Worm (Caenorhabditis elegans) whole organism, young adult: Measurements from ENCODE around the gene T13C5.7.

Experiments used
- B0019.2 ChIP-seq: fragments of 200-800 bp; sonication (Bioruptor generic); conservative IDR thresholded peaks from 2 replicates; pipeline ENCODE4 v1.3.6; 2022; ENCODE audit warnings: missing genetic modification reagents, missing genetic modification characterization, missing compliant biosample characterization
- D2030.7 ChIP-seq: fragments of 200-800 bp; sonication (Bioruptor generic); IDR thresholded peaks from 2 replicates; pipeline ENCODE4 v1.3.6; 2022; ENCODE audit warnings: missing genetic modification reagents, missing genetic modification characterization, missing compliant biosample characterization
- F22D6.2 ChIP-seq: sonication (generic microtip); optimal IDR thresholded peaks from 2 replicates; lab custom pipeline; 2016; ENCODE audit warnings: mild to moderate bottlenecking, missing genetic modification characterization, missing compliant biosample characterization
- F33H1.4 ChIP-seq: fragments of 200-800 bp; sonication (Bioruptor generic); IDR thresholded peaks from 2 replicates; pipeline ENCODE4 v1.3.6; 2022; ENCODE audit warnings: missing genetic modification reagents, missing genetic modification characterization, missing compliant biosample characterization
- F37B4.10 ChIP-seq: fragments of 200-800 bp; sonication (Bioruptor generic); IDR thresholded peaks from 2 replicates; pipeline ENCODE4 v1.3.6; 2022; ENCODE audit warnings: missing genetic modification characterization, missing compliant biosample characterization
- F49E8.2 ChIP-seq: sonication (generic microtip); optimal IDR thresholded peaks from 3 replicates; lab custom pipeline; 2017; ENCODE audit warnings: missing genetic modification characterization, mild to moderate bottlenecking, missing compliant biosample characterization, antibody characterized with exemption, moderate library complexity; ENCODE audit not compliant: insufficient read depth
- F57A8.1 ChIP-seq: fragments of 200-800 bp; sonication (Bioruptor generic); optimal IDR thresholded peaks from 2 replicates; lab custom pipeline; 2018; ENCODE audit warnings: mild to moderate bottlenecking, missing genetic modification characterization, moderate library complexity, missing compliant biosample characterization
- K12H6.12 ChIP-seq: fragments of 200-800 bp; sonication (Bioruptor generic); optimal IDR thresholded peaks from 2 replicates; lab custom pipeline; 2018; ENCODE audit warnings: mild to moderate bottlenecking, missing genetic modification characterization, missing compliant biosample characterization
- T07F8.4 ChIP-seq: sonication (generic microtip); optimal IDR thresholded peaks from 2 replicates; lab custom pipeline; 2016; ENCODE audit warnings: mild to moderate bottlenecking, missing genetic modification characterization, moderate library complexity, missing compliant biosample characterization
- T26A5.8 ChIP-seq: sonication (generic microtip); optimal IDR thresholded peaks from 2 replicates; lab custom pipeline; 2016; ENCODE audit warnings: missing genetic modification characterization, missing compliant biosample characterization
- Y53G8AR.9 ChIP-seq: fragments of 200-800 bp; sonication (Bioruptor generic); conservative IDR thresholded peaks from 2 replicates; pipeline ENCODE4 v1.3.6; 2022; ENCODE audit warnings: missing genetic modification reagents, missing genetic modification characterization, missing compliant biosample characterization
- Y95B8A.8 ChIP-seq: fragments of 200-800 bp; sonication (Bioruptor generic); IDR thresholded peaks from 2 replicates; pipeline ENCODE4 v1.3.6; 2022; ENCODE audit warnings: missing genetic modification reagents, missing genetic modification characterization, missing compliant biosample characterization
- aptf-3 ChIP-seq: fragments of 200-800 bp; sonication (Bioruptor generic); IDR thresholded peaks from 2 replicates; pipeline ENCODE4 v1.3.6; 2022; ENCODE audit warnings: missing genetic modification characterization, missing compliant biosample characterization
- attf-3 ChIP-seq: fragments of 200-800 bp; sonication (Bioruptor generic); conservative IDR thresholded peaks from 2 replicates; pipeline ENCODE4 v1.3.6; 2022; ENCODE audit warnings: missing genetic modification reagents, missing genetic modification characterization, missing compliant biosample characterization
- bed-1 ChIP-seq: fragments of 200-800 bp; sonication (Bioruptor generic); IDR thresholded peaks from 2 replicates; pipeline ENCODE4 v1.3.6; 2022; ENCODE audit warnings: missing genetic modification reagents, missing genetic modification characterization, missing compliant biosample characterization
- bed-2 ChIP-seq: fragments of 200-800 bp; sonication (Bioruptor generic); IDR thresholded peaks from 2 replicates; pipeline ENCODE4 v1.3.6; 2022; ENCODE audit warnings: missing genetic modification reagents, missing genetic modification characterization, missing compliant biosample characterization
- ceh-40 ChIP-seq: fragments of 200-800 bp; sonication (Bioruptor generic); IDR thresholded peaks from 2 replicates; pipeline ENCODE4 v1.3.6; 2022; ENCODE audit warnings: missing genetic modification characterization, missing compliant biosample characterization
- chd-7 ChIP-seq: sonication (generic microtip); optimal IDR thresholded peaks from 2 replicates; lab custom pipeline; 2016; ENCODE audit warnings: mild to moderate bottlenecking, missing genetic modification characterization, moderate library complexity, missing compliant biosample characterization
- die-1 ChIP-seq: sonication (generic microtip); optimal IDR thresholded peaks from 2 replicates; lab custom pipeline; 2016; ENCODE audit warnings: missing genotype, mild to moderate bottlenecking, missing genetic modification characterization, missing compliant biosample characterization
- dpff-1 ChIP-seq: sonication (generic microtip); optimal IDR thresholded peaks from 2 replicates; lab custom pipeline; 2017; ENCODE audit warnings: mild to moderate bottlenecking, missing genetic modification characterization, missing compliant biosample characterization
- dpl-1 ChIP-seq: fragments of 150-350 bp; optimal IDR thresholded peaks from 2 replicates; lab custom pipeline; 2014; ENCODE audit warnings: missing biosample characterization, missing genetic modification reagents, missing genetic modification characterization
- efl-1 ChIP-seq: fragments of 150-350 bp; optimal IDR thresholded peaks from 2 replicates; lab custom pipeline; 2014; ENCODE audit warnings: missing biosample characterization, missing genetic modification reagents, missing genetic modification characterization
- him-1 ChIP-seq: sonication (generic microtip); optimal IDR thresholded peaks from 2 replicates; lab custom pipeline; 2016; ENCODE audit warnings: missing genotype, missing genetic modification reagents, missing genetic modification characterization, missing compliant biosample characterization
- hlh-26 ChIP-seq: fragments of 200-800 bp; sonication (Bioruptor generic); conservative IDR thresholded peaks from 2 replicates; pipeline ENCODE4 v1.3.6; 2022; ENCODE audit warnings: missing genetic modification reagents, missing genetic modification characterization, missing compliant biosample characterization
- let-607 ChIP-seq, 2 experiments: fragments of 200-800 bp in 1 of 2; sonication (Bioruptor generic) in 1 of 2; sonication (generic microtip) in 1 of 2; optimal IDR thresholded peaks; 2 replicates each; lab custom pipeline; 2016 to 2018; ENCODE audit warnings: mild to moderate bottlenecking in 2 of 2, missing compliant biosample characterization in 2 of 2, missing genetic modification characterization in 2 of 2, moderate library complexity in 2 of 2, missing genotype in 1 of 2
- lin-54 ChIP-seq: fragments of 200-800 bp; sonication (Bioruptor generic); optimal IDR thresholded peaks from 2 replicates; lab custom pipeline; 2018; ENCODE audit warnings: mild to moderate bottlenecking, missing genetic modification characterization, missing compliant biosample characterization
- lsy-27 ChIP-seq: sonication (generic microtip); optimal IDR thresholded peaks from 2 replicates; lab custom pipeline; 2017; ENCODE audit warnings: missing genetic modification characterization, mild to moderate bottlenecking, missing compliant biosample characterization, antibody characterized with exemption, missing genotype, borderline replicate concordance; ENCODE audit not compliant: insufficient read depth
- madf-10 ChIP-seq: sonication (generic microtip); optimal IDR thresholded peaks from 2 replicates; lab custom pipeline; 2016; ENCODE audit warnings: mild to moderate bottlenecking, missing genetic modification characterization, missing compliant biosample characterization
- madf-3 ChIP-seq: fragments of 200-800 bp; sonication (Bioruptor generic); IDR thresholded peaks from 2 replicates; pipeline ENCODE4 v1.3.6; 2022; ENCODE audit warnings: missing genetic modification reagents, missing genetic modification characterization, missing compliant biosample characterization
- madf-6 ChIP-seq: fragments of 200-800 bp; sonication (Bioruptor generic); IDR thresholded peaks from 2 replicates; pipeline ENCODE4 v1.3.6; 2022; ENCODE audit warnings: missing genetic modification reagents, missing genetic modification characterization, missing compliant biosample characterization
- mcd-1 ChIP-seq: fragments of 200-800 bp; sonication (Bioruptor generic); IDR thresholded peaks from 2 replicates; pipeline ENCODE4 v1.3.6; 2022; ENCODE audit warnings: missing genetic modification reagents, missing genetic modification characterization, missing compliant biosample characterization
- mes-4 ChIP-seq: sonication (generic microtip); optimal IDR thresholded peaks from 2 replicates; lab custom pipeline; 2016; ENCODE audit warnings: missing genotype, missing genetic modification characterization, missing compliant biosample characterization
- nhr-90 ChIP-seq: sonication (generic microtip); optimal IDR thresholded peaks from 2 replicates; lab custom pipeline; 2016; ENCODE audit warnings: missing genotype, mild to moderate bottlenecking, missing genetic modification characterization, missing compliant biosample characterization
- rcor-1 ChIP-seq: fragments of 200-800 bp; sonication (Bioruptor generic); IDR thresholded peaks from 2 replicates; pipeline ENCODE4 v1.3.6; 2022; ENCODE audit warnings: missing genetic modification reagents, missing genetic modification characterization, missing compliant biosample characterization
- rpc-1 ChIP-seq, 2 experiments: fragments of 150-350 bp in 1 of 2; sonication (generic microtip) in 1 of 2; optimal IDR thresholded peaks; 2 replicates each; lab custom pipeline; 2014 to 2018; ENCODE audit warnings: missing biosample characterization in 1 of 2, missing genetic modification characterization in 1 of 2, missing genetic modification reagents in 1 of 2, missing genotype in 1 of 2
- sdz-38 ChIP-seq: sonication (generic microtip); optimal IDR thresholded peaks from 2 replicates; lab custom pipeline; 2016; ENCODE audit warnings: missing genotype, missing genetic modification characterization, missing compliant biosample characterization
- snpc-1.1 ChIP-seq: sonication (generic microtip); optimal IDR thresholded peaks from 2 replicates; lab custom pipeline; 2017; ENCODE audit warnings: missing genetic modification characterization, mild to moderate bottlenecking, missing compliant biosample characterization, antibody characterized with exemption, moderate library complexity, missing genotype, missing genetic modification reagents; ENCODE audit not compliant: insufficient read depth
- sptf-2 ChIP-seq: fragments of 200-800 bp; sonication (Bioruptor generic); optimal IDR thresholded peaks from 2 replicates; lab custom pipeline; 2018; ENCODE audit warnings: mild to moderate bottlenecking, missing genetic modification characterization, missing compliant biosample characterization
- unc-62 ChIP-seq: fragments of 150-350 bp; optimal IDR thresholded peaks from 2 replicates; lab custom pipeline; 2014; ENCODE audit warnings: missing biosample characterization, missing genetic modification reagents, missing genetic modification characterization
- ztf-22 ChIP-seq: fragments of 200-800 bp; sonication (Bioruptor generic); optimal IDR thresholded peaks from 2 replicates; lab custom pipeline; 2018; ENCODE audit warnings: mild to moderate bottlenecking, missing genetic modification characterization, moderate library complexity, missing compliant biosample characterization
- ztf-25 ChIP-seq: fragments of 200-800 bp; sonication (Bioruptor generic); IDR thresholded peaks from 2 replicates; pipeline ENCODE4 v1.3.6; 2022; ENCODE audit warnings: missing genetic modification reagents, missing genetic modification characterization, missing compliant biosample characterization
- ztf-26 ChIP-seq: sonication (generic microtip); optimal IDR thresholded peaks from 2 replicates; lab custom pipeline; 2017; ENCODE audit warnings: missing genetic modification characterization, missing compliant biosample characterization
- ztf-6 ChIP-seq: fragments of 200-800 bp; sonication (Bioruptor generic); IDR thresholded peaks from 2 replicates; pipeline ENCODE4 v1.3.6; 2022; ENCODE audit warnings: missing genetic modification reagents, missing genetic modification characterization, missing compliant biosample characterization

Gene T13C5.7

DNA sequence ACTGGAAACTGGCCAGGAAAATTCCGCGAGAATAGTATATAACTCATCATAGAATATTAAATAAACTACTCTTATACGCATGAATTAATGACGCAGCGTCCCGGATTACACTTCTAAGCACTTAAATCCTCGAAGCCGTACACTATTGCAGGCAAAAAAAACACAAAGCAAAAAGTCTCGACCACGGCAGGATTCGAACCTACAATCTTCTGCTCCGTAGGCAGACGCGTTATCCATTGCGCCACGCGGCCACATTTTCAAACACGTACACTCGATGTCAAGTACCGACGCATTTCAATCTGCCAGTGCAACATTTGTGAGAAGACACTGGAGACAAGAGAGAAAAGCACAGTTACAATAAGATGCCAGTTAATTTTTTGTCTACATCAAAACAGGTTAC lies 39.5 kb downstream of the T13C5.7 start (continued):
- TF ChIP-seq F49E8.2 (tag; lab: Kevin White, UChicago): no peak
- no peak for TF ChIP-seq snpc-1.1
- no peak for TF ChIP-seq dpl-1
- TF ChIP-seq lin-54: peak; percentile 37
- no peak for TF ChIP-seq sdz-38 (tag; lab: Kevin White, UChicago)
- TF ChIP-seq F33H1.4: no peak
- no peak for TF ChIP-seq efl-1 (GFP tag; lab: Kevin White, UChicago)
- peak; percentile 57 for TF ChIP-seq madf-10 (tag; lab: Kevin White, UChicago)
- 0 out of 2 replicates have a peak, but pooled peaks have one; percentile 64 for TF ChIP-seq bed-1 (GFP tag; lab: Robert Waterston, UW)
- peak; percentile 85 for TF ChIP-seq nhr-90 (tag; lab: Kevin White, UChicago)
- 0 out of 2 replicates have a peak, but pooled peaks have one; percentile 23 for TF ChIP-seq madf-3 (GFP tag; lab: Robert Waterston, UW)
- no peak for TF ChIP-seq aptf-3 (GFP tag; lab: Robert Waterston, UW)
- TF ChIP-seq B0019.2 (GFP tag; lab: Robert Waterston, UW): 0 out of 2 replicates have a peak, but pooled peaks have one; percentile 54
- no peak for TF ChIP-seq sptf-2 (GFP tag; lab: Kevin White, UChicago)
- TF ChIP-seq T26A5.8 (tag; lab: Kevin White, UChicago): no peak
- no peak for TF ChIP-seq rcor-1 (GFP tag; lab: Robert Waterston, UW)
- TF ChIP-seq hlh-26 (GFP tag; lab: Robert Waterston, UW): no peak
- peak; percentile 13 for TF ChIP-seq K12H6.12 (tag; lab: Kevin White, UChicago)
- TF ChIP-seq rpc-1 (optimal IDR thresholded peaks at IDR 0.05; lab: Kevin White, UChicago): peak; percentile 83
- peak; percentile 86 for TF ChIP-seq rpc-1 (tag; optimal IDR thresholded peaks at IDR 0.05; lab: Kevin White, UChicago)
- no peak for TF ChIP-seq attf-3 (GFP tag; lab: Robert Waterston, UW)
- TF ChIP-seq T07F8.4 (tag; lab: Kevin White, UChicago): peak; percentile 26
- peak; percentile 57 for TF ChIP-seq lsy-27
- peak; percentile 61; the same call in 1 of the 2 replicates for TF ChIP-seq Y53G8AR.9 (GFP tag; lab: Robert Waterston, UW)
- peak; percentile 88 for TF ChIP-seq him-1 (tag; lab: Kevin White, UChicago)
- TF ChIP-seq unc-62 (GFP tag; lab: Kevin White, UChicago): no peak
- TF ChIP-seq F22D6.2: no peak
- TF ChIP-seq F37B4.10 (GFP tag; lab: Robert Waterston, UW): no peak
- peak; percentile 63 for TF ChIP-seq chd-7 (tag; lab: Kevin White, UChicago)
- peak; percentile 69; the same call in 1 of the 2 replicates for TF ChIP-seq ztf-25

DNA sequence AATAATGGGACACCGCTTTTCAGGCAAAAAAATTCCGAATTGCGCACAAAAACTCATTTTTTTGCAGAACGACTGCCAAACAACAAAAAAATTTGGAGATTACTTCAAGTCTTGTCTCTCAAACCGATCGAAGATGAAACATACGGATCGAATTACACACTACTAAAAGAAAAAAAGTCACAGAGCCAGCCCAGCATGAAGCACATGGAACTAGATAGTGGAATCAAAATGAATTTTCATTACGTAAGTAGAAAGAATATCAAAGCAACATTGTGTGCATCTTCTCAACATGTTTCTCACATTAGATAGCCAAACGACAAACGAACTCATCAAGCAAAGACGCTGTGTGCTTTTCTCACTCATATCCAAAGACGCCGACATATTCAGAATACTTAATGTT lies 40.7 kb downstream of the T13C5.7 start:
- TF ChIP-seq hlh-26 (GFP tag; lab: Robert Waterston, UW) (no peak), D2030.7 (GFP tag; lab: Robert Waterston, UW) (no peak), mes-4 (tag; lab: Kevin White, UChicago) (no peak), mcd-1 (no peak), aptf-3 (GFP tag; lab: Robert Waterston, UW) (no peak), madf-6 (GFP tag; lab: Robert Waterston, UW) (no peak), Y95B8A.8 (GFP tag; lab: Robert Waterston, UW) (no peak), bed-2 (no peak), let-607 (tag; optimal IDR thresholded peaks at IDR 0.05; lab: Kevin White, UChicago) (no peak), dpff-1 (tag; lab: Kevin White, UChicago) (no peak), ztf-6 (GFP tag; lab: Robert Waterston, UW) (no peak), ceh-40 (no peak), ztf-26 (tag; lab: Kevin White, UChicago) (no peak), ztf-22 (no peak), F57A8.1 (GFP tag; lab: Kevin White, UChicago) (no peak), die-1 (tag; lab: Kevin White, UChicago) (no peak)
